Fruit fly (Drosophila melanogaster): ENCODE data around the gene CG4291.

The CG4291 gene

DNA sequence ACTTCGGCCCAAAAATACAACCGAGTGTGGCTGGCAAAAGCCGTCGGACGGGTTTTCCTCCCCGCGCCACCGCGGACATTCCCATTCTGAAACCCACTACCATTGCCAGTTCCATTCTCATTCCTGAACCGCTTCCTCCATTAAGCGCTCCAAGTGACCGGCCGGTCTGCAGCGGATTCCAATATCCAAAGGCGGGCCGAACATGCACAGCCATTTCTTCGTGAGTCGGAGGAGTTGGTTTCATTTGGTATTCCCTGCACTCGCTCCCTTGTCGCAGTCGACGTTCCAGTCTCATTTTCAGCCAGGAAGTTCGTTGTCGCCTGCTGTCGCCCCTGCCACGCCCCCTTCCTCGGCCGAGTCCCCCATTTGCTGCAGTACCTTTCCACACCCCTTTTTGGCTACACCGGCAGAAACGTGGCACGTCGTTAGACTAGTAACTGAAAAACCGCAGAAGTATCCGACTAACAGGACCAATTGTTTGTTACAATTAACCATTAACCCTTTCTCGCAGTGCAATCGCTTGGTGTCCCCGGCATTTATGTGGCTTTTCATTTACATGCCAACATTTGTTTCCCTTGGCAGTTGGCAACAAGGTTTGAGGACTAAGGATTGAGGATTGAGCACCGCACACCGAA lies 4.4 kb downstream of the CG4291 start:
- TF ChIP-seq CG8478 (optimal IDR thresholded peaks at IDR 0.05) = no peak
- TF ChIP-seq CTCF (optimal IDR thresholded peaks at IDR 0.05) = no peak

DNA sequence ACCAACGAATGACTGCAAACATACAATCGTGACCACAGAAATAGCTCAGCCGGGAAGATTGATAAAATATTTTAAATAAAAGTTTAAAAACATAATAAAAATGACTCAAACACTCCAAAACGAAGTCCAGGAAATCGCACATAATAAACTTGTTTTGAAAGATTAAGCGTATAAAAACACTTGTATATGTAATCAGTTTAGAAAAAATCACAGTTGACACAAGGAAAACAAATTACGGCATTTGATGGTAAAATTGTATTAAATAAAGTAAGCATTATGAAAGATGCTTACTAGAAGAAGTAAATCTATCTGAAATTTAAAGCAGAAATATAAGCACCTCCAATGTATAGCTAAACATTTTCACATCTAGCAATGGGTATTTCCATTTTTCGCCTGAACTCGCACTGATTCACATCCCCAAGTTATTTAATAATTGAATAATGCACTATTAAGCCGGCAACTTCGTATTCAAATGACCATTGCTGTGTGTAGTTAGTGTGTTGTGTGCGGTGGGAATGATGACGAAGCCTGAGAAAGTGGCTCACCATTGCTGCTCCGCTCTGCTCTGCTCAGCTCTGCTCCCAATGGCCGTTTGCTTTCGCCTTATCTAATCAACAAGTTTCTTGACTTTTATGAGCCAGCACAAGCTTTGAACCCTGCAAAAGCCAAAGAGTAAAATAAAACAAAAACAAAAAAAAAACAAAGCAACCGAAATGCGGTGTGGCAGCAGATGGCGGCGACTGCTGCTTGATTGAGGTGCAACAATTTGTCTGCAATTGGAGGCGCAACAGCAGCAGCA lies 5.1 kb downstream of the CG4291 start:
- TF ChIP-seq CTCF (optimal IDR thresholded peaks at IDR 0.05) = no peak
- no peak for TF ChIP-seq CG8478 (optimal IDR thresholded peaks at IDR 0.05)

DNA sequence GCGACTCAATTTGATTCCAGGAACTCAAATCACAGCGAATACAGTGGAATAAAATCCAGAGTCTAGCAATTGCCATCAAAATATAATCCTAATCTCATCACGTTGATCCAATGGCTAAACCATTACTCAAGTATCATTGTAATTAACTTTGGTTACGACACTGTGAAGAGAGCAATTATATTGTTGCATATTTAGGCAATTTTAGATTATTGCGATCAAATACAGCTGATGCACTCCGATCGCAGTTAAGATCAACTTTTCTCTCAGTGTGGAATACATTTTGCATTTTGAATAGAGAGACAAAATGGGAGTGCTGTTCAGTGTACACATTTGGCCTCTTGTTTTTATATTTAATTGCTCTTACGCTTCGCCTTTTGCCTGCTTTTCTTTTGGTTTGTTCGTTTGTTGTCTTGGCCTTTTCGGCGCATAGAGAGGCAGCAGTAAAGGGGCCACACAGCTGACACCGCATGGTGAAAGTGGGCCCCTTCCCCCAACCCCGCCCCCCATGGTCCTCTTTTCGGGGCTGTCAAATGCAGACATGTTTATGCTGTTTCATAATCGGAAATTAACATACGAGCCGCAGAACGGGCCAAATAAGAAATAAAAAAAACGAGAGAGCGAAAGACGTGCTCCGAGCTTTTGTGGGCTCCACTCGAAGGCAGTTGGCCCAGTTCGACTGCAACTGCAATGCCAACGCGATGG lies 6.2 kb downstream of the CG4291 start:
- TF ChIP-seq CG8478 (optimal IDR thresholded peaks at IDR 0.05) = no peak
- no peak for TF ChIP-seq CTCF (optimal IDR thresholded peaks at IDR 0.05)

DNA sequence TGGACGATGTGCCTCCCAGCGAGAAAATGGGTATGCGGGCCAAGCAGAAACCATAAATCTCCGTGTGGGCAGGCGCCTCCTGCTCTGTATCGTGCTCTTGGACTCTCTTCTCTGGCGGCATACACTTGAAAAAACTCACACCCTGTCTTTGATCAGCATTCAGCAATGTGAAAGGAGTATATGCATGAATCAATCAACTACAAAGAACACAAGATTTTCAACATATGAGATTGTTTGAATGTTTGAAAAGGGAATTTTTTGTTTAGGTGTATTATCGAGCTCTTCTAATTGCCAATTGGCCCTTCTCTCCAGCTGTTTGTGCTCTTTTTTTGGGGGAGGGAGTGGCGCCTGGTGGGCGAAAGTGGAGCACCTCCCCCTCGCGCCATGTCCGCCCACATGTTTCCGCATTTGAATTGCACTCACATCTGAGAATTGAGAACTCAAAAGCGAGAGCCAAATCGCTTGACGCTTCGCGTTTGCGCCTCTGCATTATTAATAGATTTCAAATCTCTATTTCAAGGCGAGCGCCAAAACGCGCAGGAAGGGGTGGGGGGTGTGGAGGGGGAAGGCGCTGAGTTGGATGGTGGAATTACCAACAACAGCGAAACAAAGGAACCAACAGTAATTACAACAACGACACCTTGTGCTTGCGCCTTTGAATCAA lies 7.1 kb downstream of the CG4291 start:
- TF ChIP-seq CG8478 (optimal IDR thresholded peaks at IDR 0.05) (no peak), CTCF (optimal IDR thresholded peaks at IDR 0.05) (no peak)

DNA sequence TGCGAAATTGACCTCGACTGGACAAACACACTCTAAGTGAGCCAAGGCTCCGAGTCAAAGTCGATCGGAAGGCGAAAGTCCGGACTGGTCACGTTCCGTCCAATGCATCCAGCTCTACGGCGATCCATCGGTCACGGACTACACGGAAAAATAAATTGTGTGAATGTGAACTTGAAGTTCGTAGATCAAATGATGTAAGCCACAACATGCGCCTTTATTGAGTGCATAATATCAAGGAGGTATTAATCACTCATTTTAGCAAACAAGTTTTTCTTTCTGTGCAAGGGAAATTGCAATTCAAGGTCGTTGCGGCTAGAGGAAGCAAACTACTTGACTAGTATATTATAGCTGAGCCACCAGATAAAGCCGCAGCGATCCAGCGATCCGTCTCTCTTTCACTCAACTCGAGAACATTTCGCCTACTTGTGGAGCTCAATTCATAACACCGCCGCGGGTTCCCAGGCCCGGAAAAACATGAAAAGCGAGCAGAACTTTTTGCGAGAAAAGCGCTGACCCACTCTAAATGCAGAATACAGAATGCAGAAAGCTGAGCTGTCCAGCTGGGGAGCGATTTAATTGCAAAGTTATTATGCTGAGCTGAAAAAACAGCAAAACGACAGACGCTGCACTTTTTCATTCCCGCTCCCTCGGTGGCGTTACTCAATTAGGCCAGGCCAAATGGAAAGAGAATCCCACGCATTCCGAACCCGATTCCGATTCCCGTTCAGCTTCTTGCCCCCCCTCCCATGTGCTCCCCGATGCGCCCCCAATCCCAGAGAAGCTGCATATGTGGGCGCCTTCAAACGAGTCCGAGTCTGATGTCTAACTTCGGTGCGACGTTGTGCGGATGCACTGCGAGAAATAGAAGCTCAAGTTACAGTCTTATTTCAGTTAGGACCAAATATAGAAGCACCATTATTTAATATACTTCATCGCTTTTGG lies 8.4 kb downstream of the CG4291 start:
- no peak for TF ChIP-seq CTCF (optimal IDR thresholded peaks at IDR 0.05)
- TF ChIP-seq CG8478 (optimal IDR thresholded peaks at IDR 0.05) = no peak

DNA sequence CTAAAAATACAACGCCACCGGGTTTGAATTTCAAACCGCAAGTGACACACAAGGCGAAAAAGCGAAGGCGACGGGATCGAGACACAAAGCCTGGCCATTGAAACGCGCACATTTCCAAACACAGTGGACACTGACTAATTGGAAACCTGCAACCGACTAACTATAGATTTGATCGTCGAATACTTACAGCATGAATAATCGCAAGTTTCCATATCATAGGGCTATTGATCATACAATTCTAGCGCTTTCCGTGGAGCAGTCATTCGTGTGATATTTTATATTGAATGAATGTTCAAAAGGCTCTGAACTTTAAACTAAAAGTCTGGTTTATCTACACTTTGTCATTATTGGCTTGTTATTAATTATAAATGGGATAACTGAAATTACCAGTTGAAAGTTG lies 9.2 kb downstream of the CG4291 start:
- TF ChIP-seq CG8478 (optimal IDR thresholded peaks at IDR 0.05) (no peak), CTCF (optimal IDR thresholded peaks at IDR 0.05) (no peak)

DNA sequence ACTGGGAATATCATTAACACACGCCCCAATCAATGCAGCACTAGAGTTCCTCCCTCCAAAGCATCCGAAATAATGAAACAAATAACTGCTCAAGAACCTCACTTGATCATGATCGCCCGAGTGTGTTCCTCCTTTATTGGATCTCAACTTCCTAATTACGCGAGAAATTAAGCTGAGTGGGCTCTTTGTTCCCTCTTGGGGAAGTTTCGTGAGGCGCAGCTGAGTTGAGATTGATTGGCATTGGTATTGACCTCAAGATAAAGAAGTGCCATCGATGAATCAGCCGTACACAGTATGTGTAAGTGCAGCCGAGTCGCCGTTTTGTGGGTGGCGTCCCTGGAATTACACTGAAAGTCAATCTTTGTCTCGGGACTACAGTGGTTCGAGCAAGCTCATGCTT lies 9.7 kb downstream of the CG4291 start:
- TF ChIP-seq CG8478 (optimal IDR thresholded peaks at IDR 0.05) = no peak
- no peak for TF ChIP-seq CTCF (optimal IDR thresholded peaks at IDR 0.05)

DNA sequence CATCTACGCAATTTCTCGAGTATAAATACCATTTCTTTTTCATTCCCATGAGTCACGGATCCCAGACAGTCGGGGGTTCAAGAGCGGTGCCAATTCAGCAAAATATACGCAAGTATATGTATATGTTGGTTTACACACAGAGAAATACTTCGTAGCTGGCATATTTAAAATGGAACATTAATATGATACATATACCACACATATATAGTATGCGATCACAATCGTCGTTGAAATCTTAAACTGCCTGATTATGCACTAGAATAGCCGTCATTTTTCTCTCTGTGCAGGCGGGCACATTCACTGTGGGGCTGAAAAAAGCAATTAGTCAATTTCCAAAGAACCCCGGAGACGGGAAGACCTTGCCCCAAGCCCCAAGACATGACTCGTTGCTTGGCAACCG lies 10.8 kb downstream of the CG4291 start:
- no peak for TF ChIP-seq CTCF (optimal IDR thresholded peaks at IDR 0.05)
- no peak for TF ChIP-seq CG8478 (optimal IDR thresholded peaks at IDR 0.05)

DNA sequence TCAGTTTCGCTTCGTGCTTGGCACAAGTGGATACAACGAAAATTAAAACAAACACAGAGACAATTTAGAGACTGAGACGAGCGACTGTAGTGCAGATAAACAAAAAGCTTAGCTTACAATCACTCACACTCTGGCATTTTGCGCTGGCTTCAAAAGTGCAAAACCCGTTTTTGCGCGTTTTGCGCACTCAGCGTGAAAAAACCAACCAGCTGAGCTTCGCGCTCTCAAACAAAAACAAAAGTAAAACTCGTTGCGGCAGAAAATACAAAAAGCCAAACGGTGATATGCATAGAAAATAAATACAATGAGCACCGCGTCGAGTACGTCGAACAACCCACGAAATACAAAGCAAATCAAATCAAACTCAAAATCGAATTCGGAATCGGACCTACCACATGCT lies 11.8 kb downstream of the CG4291 start:
- TF ChIP-seq CG8478 (optimal IDR thresholded peaks at IDR 0.05) (no peak), CTCF (optimal IDR thresholded peaks at IDR 0.05) (no peak)

DNA sequence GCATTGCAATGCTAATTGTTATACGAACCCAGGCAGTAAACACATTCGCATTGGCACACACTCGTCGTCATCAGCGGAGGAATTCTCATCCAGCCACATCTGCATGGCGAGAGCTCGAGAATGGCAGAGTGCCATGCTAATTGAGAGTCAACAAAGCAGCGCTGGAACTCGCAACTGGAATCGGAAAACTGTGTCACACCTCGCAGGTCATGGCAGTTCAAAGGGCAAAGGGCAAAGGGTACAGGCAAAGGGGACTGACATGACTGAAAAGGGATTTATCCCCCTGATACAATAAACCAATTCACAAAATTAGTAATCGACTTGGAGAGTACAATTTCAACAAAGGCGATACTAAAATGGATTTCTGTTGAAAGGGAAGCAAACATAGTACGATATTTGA lies 12.5 kb downstream of the CG4291 start:
- TF ChIP-seq CTCF (optimal IDR thresholded peaks at IDR 0.05) (no peak), CG8478 (optimal IDR thresholded peaks at IDR 0.05) (no peak)

DNA sequence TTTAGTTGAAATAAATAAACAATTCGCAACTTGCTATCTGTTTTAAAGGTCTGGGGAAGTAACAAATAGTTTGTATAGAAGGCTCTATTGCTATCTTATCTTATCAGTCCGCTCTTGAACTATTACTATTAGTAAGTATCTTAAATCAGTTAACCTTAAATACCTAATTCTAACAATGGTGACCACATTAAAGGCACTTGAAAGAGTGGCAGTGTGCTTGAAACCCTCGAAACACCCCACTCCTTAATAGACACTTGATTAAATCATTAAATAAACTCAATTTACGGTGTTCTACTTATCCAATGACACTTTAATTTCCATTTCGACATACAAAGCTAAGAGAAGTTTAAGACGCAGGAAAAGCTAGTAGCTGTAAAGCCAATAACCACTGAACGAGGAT lies 13.7 kb downstream of the CG4291 start:
- TF ChIP-seq CG8478 (optimal IDR thresholded peaks at IDR 0.05) (no peak), CTCF (optimal IDR thresholded peaks at IDR 0.05) (no peak)

DNA sequence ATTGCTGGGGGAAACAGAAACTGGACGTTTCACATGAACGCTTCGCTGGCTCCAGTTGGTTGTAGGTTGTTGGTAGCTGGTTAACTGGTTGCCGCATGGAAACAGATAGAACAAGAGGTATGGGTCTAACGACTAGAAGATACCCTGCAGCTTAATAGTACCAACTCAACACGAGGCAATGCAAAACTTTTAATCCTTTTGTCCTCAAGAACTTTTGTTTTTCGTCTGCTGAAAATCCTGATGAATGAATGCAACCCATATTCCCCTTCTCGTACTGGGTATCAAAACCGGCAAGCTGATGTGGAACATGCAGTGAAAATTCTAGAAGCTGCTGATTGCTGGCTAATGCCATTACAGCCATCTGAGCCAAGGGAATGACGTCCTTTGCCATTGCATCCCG lies 14.5 kb downstream of the CG4291 start:
- TF ChIP-seq CG8478 (optimal IDR thresholded peaks at IDR 0.05) = no peak
- TF ChIP-seq CTCF (optimal IDR thresholded peaks at IDR 0.05) = no peak

DNA sequence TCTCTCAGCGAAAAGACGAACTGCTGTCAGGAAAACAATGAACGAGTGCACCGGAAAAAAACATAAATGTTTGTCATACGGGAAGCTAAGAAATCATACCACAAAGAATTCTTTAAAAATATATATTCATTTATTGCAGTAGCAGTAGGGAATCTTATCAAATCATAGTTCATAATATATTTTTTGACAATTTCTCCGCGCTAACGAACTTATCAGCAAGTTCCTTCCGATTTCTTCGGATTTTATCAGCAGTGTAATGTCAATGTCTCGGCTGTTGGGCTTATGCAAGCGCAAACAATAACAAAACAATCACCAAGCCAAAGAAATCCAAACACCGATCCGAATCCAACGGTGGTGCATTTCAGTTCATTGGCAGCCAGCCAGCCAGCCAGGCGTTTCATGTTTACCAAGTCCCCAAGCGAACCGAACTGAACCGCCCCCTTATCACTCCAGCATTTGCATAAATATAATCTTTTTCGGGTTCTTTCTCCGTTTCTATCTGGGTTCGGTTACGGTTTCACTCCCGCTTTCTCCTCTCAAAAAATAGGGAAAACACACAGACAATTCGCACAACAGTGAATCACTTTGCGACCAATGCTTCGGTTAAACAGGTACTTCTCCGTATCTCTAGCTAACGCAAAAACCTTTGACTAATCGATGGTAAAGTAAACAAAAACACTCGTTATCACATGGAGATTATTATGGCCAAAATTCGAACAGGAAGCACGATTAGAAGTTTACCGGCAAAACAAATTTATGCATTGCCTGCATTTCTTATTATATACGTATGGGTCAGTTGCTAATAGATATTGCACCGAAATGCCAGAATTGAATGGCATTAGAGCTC lies 24.8 kb downstream of the CG4291 start:
- no peak for TF ChIP-seq CG8478 (optimal IDR thresholded peaks at IDR 0.05)
- no peak for TF ChIP-seq CTCF (optimal IDR thresholded peaks at IDR 0.05)

Measured in S2 (cell line).